Fruit fly (Drosophila melanogaster) ovary, adult (tissue): Measurements from ENCODE around the gene Ufl1.

Source experiments
- CG17801 ChIP-seq: fragments of 200-800 bp; optimal IDR thresholded peaks from 2 replicates; lab custom pipeline; 2019; ENCODE audit warnings: missing biosample characterization, mild to moderate bottlenecking, missing genetic modification characterization, moderate library complexity; ENCODE audit not compliant: partially characterized antibody

Gene Ufl1

DNA sequence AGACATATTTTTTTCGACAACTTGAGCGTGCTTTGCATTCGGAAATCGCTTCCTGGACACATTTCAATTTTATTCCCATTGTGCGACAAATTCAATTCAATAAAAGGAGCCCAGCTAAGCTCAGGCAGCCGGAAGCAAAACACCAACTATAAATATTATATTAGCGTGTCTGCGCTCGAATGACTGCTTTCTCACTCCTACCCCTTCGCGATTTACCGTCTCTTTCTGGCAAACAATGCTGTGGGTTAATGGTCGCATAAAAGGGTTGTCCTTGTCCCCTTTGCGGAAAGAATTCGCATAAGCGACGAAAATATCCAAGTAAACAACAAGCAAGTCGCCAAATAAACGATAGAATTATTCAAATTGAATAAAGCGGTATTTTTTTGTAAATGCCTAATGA lies 30.1 kb upstream of the Ufl1 start:
- TF ChIP-seq CG17801 (GFP tag; lab: Kevin White, UChicago), result no peak

DNA sequence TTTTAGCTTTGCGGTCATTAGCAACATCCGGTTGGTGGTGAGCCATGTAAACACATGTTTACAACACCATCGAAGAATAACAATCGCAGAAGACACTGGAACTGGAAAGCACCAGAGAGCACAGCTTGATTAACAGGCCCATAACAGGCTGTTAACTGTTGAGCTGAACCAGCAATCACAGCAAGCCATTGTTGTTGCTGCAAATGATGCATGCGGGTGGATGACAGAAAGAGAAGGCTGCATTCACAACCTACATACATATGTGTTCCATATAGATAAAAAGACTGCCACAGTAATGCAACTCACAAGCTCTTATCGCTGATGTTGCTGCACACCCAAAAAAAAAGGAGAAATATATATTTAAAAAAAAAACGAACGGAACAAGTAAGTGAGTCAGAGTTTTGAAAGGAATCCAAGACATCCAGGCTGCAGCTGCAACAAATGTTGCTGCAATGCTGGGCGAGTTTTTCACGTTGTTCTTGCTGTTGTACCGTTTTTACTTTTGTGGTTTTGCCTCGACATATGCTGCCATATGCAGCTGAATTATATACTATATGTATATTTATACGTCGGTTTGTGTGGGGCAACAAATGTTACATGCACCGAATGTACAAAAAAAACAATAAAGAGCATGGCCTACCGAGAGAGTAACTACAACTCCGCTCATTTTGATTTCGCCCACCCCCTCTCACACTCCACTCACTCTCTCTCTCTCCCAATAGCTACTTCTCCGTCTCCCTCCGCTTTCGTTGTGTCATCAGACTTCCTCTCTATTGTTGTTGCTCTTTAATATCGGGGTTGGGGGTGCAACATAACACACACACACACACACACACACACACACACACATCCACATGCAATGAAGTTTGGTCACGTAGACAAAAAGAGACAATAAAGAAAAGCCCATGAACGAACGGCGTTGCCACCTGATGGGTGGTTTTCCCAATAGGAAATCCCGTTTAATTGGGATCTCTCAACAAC lies 28.9 kb upstream of the Ufl1 start:
- TF ChIP-seq CG17801 (GFP tag; lab: Kevin White, UChicago), result no peak

DNA sequence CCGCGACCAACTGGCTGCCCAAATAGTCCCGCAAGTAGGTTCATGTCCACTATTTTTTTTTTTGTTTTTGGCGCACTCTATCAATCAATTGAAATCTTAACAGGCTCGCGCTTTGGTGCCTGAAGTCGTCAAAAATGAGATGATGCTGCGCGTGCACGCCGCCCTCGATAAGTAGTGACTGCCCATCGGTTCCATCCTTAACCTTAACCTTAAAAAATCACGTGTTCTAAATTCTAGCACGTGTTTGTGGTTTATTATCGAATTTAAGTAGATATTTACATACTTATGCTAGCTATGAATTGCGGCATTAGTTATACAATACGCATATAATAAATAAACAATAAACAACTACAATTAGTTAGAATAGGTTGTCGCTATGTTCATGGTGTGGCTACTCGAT lies 20.1 kb upstream of the Ufl1 start:
- no peak for TF ChIP-seq CG17801 (GFP tag; lab: Kevin White, UChicago)

DNA sequence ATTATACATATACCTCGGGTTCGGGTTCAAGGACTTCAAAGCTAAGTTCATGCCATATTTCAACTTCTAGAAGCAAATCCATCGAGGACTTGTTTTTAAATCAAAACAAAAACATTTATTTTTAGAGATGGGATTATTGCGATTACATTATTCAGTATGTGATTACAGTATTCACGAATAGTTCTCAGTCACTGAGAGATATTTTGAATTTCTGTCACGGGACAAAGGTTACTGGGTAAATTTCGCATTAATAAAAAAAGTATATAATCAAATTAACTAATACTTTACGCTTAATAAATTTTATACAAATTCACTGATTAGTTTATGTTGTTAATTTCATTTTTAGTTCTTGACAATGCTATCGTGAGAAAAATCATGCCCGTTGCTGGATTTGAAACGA lies 19.3 kb upstream of the Ufl1 start:
- peak; percentile 42 for TF ChIP-seq CG17801 (GFP tag; lab: Kevin White, UChicago)

DNA sequence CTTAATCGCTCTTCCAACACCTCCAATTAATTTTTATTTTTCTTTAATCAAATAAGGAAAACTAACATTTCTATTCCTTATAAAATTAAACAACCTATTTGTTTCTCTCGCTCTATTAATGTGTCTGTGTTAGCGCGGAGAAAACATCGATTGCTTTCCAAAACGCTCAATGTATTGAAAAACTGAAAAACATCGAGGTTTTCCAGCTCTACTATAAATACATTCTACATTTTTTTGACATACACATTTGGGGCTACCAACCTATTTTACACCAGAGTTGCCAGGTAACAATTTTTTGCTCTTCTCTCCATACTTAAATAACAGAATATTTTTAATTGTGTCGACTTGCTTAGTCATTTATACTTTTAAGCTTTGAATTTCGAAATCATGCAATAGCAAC lies 17.7 kb upstream of the Ufl1 start:
- TF ChIP-seq CG17801 (GFP tag; lab: Kevin White, UChicago), result no peak

DNA sequence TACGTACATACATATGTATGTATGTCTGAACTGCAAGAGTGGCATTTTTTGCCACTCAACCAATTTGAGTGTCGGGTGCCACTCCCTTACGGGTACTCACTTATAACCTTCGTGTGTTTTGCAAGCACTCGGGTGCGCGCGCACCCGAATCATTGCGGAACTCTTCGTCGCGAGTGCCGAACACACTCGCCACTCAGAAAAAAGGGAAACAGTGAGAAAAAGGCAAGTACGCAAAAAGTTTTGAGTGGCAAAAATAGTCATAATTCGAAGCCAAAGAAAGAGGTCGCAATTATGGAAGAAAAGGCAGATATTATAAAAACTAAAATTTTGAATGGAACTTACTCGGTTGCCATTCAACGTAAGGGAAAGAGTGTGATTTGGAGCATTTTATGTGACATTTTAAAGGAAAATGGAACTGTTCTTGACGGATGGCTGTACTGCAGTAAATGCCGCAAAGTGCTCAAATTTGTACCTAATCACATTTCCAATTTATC lies 16.1 kb upstream of the Ufl1 start:
- TF ChIP-seq CG17801 (GFP tag; lab: Kevin White, UChicago), result no peak

DNA sequence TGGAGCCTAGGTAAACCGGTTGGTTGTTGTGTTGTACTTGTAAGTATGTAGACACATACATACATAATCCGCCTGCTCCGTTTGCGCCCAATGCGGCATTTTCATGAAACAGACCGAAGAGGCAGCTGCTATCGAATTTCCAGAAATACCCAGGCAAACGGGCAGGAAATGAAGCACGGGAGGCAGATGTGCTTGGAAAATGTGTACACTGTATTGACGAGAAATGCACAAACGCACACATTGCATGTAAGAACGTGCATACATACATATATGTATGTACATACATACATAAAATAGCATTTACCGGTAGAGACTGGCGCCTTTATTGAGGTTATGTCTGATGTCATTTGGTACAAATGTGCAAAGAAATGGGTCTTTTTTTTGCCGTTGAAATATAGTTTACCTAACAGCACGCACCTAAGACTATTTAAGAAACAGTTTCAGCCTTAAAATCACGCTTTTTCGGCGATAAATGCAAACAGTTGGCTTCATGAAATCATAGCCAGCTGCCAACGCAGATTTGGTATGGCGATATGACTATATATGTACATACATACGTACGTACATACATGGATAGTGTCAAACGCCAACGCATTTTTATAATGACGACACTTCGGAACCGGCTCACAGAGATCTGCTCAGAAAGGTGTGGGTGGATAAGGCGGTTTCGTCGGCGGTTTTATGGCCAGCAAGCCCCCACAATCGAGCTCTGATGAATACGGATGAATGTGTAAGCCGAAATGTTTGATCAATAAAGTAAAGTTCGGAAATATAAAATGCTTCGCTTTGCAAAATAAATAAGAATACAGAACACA lies 15.5 kb upstream of the Ufl1 start:
- no peak for TF ChIP-seq CG17801 (GFP tag; lab: Kevin White, UChicago)

DNA sequence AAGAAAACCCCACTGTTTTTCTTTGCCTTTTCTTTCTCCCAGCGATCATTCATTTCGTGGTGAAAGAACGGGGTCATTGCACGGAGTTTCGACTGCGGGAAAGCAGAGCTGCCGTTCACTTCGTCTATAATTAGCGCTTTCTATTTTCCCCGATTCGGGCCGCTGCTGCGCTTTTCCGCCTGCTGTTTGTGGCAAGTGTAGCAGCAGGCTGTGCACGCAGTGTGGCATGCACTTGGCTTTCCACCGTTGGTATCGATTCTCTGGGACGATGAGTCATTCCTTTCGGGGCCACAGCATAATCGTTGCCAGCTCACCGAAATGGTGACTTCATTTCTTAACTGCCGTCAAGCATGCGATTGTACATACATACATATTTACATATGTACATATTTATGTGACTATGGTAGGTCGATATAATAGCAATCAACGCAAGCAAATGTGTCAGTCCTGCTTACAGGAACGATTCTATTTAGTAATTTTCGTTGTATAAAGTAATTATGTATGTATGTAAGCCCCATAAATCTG lies 14.6 kb upstream of the Ufl1 start:
- no peak for TF ChIP-seq CG17801 (GFP tag; lab: Kevin White, UChicago)

DNA sequence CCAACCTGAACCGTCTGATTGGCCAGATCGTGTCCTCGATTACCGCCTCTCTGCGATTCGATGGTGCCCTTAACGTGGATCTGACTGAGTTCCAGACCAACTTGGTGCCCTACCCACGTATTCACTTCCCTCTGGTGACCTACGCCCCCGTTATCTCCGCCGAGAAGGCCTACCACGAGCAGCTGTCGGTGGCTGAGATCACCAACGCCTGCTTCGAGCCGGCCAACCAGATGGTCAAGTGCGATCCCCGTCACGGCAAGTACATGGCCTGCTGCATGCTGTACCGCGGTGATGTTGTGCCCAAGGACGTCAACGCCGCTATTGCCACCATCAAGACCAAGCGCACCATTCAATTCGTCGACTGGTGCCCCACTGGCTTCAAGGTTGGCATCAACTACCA lies 13.7 kb upstream of the Ufl1 start:
- TF ChIP-seq CG17801 (GFP tag; lab: Kevin White, UChicago), result no peak

DNA sequence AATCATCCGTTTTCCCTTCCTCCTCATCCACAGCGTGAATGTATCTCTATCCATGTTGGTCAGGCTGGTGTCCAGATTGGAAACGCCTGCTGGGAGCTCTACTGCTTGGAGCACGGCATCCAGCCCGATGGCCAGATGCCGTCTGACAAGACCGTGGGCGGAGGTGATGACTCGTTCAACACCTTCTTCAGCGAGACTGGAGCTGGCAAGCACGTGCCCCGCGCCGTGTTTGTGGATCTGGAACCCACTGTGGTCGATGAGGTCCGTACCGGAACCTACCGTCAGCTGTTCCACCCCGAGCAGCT lies 12.9 kb upstream of the Ufl1 start:
- no peak for TF ChIP-seq CG17801 (GFP tag; lab: Kevin White, UChicago)

DNA sequence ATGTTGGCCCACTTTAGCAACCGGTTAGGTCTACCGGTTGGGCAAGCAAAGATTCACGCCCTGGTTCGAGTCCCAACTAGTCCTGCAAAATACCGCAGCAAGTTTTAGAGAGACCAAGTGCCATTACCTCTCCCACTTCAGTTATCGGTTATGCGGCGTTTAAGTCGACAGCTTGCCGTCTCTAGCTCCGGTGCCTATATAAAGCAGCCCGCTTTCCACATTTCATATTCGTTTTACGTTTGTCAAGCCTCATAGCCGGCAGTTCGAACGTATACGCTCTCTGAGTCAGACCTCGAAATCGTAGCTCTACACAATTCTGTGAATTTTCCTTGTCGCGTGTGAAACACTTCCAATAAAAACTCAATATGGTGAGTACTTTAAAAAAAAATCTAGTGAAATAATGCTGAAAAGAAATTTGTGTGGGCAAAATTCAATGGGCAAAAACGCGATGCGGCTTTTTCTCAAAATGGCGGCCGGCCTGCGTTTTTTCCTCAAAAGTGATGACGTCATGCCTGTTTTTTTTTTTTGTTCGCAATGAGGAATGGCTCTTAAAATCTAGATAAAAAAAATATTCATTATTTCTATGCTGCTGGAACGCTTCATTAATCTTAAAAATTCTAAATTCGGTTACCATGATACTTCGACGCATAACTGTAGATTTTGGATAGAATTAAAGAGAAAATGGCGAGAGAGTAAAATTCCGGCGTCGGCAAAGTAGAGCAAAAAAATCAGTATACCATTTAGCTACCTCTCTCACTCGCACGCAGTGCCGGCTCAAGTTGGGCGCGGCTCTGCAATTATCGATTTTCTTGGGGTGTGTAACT lies 12.3 kb upstream of the Ufl1 start, which contains the start of gene alphaTub84B:
TSS of gene alphaTub84B (plus strand) at position 223 of the 824 bp plus-strand sequence.
- TF ChIP-seq CG17801 (GFP tag; lab: Kevin White, UChicago), result peak; percentile 61

DNA sequence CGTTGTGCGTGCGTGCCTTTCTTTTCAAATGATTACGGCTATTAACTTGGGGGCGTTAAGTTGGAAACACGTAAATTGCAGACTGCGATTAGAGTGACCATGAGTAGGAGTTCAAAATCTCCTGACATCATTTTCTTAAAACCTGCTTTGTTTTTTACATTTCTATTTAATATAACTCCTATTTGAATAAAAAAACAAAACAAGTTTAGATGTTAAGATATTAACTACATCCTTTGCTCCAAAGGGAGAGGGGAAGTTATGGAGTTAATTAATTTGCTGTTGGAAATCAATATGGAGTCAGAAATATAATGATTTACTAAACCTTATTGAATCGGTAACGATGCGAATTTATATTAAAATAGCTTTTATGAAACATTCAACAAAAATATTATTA lies 11.7 kb upstream of the Ufl1 start, which contains the start of gene Tailor:
TSS of gene Tailor (minus strand) at position 101 of the 394 bp plus-strand sequence.
- no peak for TF ChIP-seq CG17801 (GFP tag; lab: Kevin White, UChicago)

DNA sequence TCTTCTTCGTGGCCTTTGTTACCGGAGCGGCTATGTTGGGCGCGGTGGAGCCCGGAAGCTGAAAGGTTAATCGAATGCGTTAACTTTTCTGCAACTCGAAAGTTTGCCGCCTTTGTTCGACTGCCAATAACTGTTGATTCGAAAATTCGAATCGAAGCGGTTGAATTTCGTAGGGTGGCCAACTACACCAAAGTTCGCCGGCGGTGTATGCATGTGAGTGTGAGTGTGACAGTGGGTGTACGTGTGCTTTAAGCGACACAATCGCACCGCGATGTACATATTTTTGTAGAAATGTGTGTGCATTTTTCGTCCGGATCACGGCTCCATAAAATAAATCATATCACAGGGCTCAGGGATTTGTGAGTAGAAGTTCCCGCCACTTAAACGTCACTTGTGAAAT lies 11.2 kb upstream of the Ufl1 start:
- no peak for TF ChIP-seq CG17801 (GFP tag; lab: Kevin White, UChicago)

DNA sequence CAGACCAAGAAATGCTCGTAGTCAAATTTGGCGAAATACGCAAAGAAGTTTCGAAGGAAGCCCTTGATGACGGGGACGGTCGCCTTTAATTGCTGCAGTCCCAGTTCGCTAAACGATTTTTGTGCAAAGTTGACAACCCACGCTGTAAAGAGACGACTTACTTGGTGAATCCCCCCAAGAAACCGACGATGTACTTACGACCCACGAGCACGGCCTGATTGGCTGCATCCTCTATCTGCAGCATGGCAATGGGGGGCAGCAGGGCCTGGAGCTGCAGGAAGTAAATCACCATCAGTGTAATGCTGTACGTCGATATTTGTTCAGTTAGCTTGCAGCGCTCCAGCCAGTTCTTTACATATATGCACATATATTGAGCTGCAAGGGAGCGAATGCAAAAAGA lies 9.5 kb upstream of the Ufl1 start:
- TF ChIP-seq CG17801 (GFP tag; lab: Kevin White, UChicago), result no peak
